Fruit fly (Drosophila melanogaster): ENCODE data around the gene hid.

The hid gene

DNA sequence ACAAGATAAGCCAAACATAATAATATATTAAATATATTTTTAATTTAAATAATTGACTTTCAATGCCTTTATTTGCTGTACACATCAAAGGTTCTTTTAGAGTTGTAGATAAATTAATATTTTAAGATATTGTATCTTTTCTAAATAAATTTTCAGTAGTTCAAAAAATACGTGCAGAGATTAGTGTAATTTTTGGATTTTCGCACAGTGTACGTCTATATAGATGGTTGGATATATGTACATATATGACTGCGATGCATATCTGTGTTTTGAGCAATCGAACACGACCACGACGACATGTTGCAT is 41.9 kb upstream of the hid start (continued):
- TF ChIP-seq CG14710 (tag; optimal IDR thresholded peaks at IDR 0.05) (peak; percentile 54), Hr3 (GFP tag; optimal IDR thresholded peaks at IDR 0.05) (peak; percentile 35), CG18619 (GFP tag; optimal IDR thresholded peaks at IDR 0.05) (no peak), Six4 (GFP tag; optimal IDR thresholded peaks at IDR 0.05) (no peak), Nf-YB (GFP tag; optimal IDR thresholded peaks at IDR 0.05) (peak; percentile 43), kay (GFP tag; optimal IDR thresholded peaks at IDR 0.05) (no peak), CG4360 (GFP tag; IDR thresholded peaks at IDR 0.05) (no peak), CG5953 (GFP tag; IDR thresholded peaks at IDR 0.05) (no peak), CG31365 (tag; optimal IDR thresholded peaks at IDR 0.05) (no peak), Blimp-1 (GFP tag; optimal IDR thresholded peaks at IDR 0.05) (peak; percentile 16), vfl (GFP tag; optimal IDR thresholded peaks at IDR 0.05) (no peak), emc (GFP tag; optimal IDR thresholded peaks at IDR 0.05) (no peak), CG2875 (GFP tag; optimal IDR thresholded peaks at IDR 0.05) (no peak), CG12104 (GFP tag; optimal IDR thresholded peaks at IDR 0.05) (no peak), CG9727 (GFP tag; optimal IDR thresholded peaks at IDR 0.05) (peak; percentile 5), NfI (GFP tag; optimal IDR thresholded peaks at IDR 0.05) (no peak), CG7786 (GFP tag; optimal IDR thresholded peaks at IDR 0.05) (no peak), CG31441 (GFP tag; IDR thresholded peaks at IDR 0.05) (peak; percentile 59), salm (tag; optimal IDR thresholded peaks at IDR 0.05) (no peak), zf30C (GFP tag; optimal IDR thresholded peaks at IDR 0.05) (peak; percentile 33), cwo (GFP tag; optimal IDR thresholded peaks at IDR 0.05) (no peak), ssp (GFP tag; IDR thresholded peaks at IDR 0.05) (no peak), HLH54F (GFP tag; optimal IDR thresholded peaks at IDR 0.05) (no peak), CG12659 (GFP tag; optimal IDR thresholded peaks at IDR 0.05) (peak; percentile 20), ham (GFP tag; IDR thresholded peaks at IDR 0.05) (no peak), nom (GFP tag; optimal IDR thresholded peaks at IDR 0.05) (no peak), CG11504 (tag; optimal IDR thresholded peaks at IDR 0.05) (peak; percentile 42), gsb (GFP tag; IDR thresholded peaks at IDR 0.05) (no peak), cas (GFP tag; IDR thresholded peaks at IDR 0.05) (no peak), CG4820 (GFP tag; optimal IDR thresholded peaks at IDR 0.05) (no peak), inv (GFP tag; IDR thresholded peaks at IDR 0.05; ENCODE audit: partially characterized antibody) (no peak), CG13296 (GFP tag; optimal IDR thresholded peaks at IDR 0.05) (no peak), Lim3 (GFP tag; IDR thresholded peaks at IDR 0.05) (no peak), gsb-n (tag; optimal IDR thresholded peaks at IDR 0.05) (peak; percentile 71), CG4282 (GFP tag; optimal IDR thresholded peaks at IDR 0.05) (no peak), CG16815 (GFP tag; optimal IDR thresholded peaks at IDR 0.05) (no peak), jigr1 (GFP tag; IDR thresholded peaks at IDR 0.05) (no peak), CG10979 (tag; optimal IDR thresholded peaks at IDR 0.05) (peak; percentile 78), fu2 (GFP tag; optimal IDR thresholded peaks at IDR 0.05) (no peak), Ets97D (GFP tag; optimal IDR thresholded peaks at IDR 0.05) (no peak), bigmax (GFP tag; optimal IDR thresholded peaks at IDR 0.05) (no peak), CG11560 (tag; IDR thresholded peaks at IDR 0.05) (no peak), Asciz (GFP tag; optimal IDR thresholded peaks at IDR 0.05) (no peak), CG2116 (GFP tag; optimal IDR thresholded peaks at IDR 0.05) (no peak), Sox102F (GFP tag; optimal IDR thresholded peaks at IDR 0.05) (peak; percentile 68), row (GFP tag; IDR thresholded peaks at IDR 0.05) (no peak), dimm (GFP tag; IDR thresholded peaks at IDR 0.05) (no peak), CG16813 (GFP tag; IDR thresholded peaks at IDR 0.05; ENCODE audit: partially characterized antibody) (no peak), CG8290 (GFP tag; optimal IDR thresholded peaks at IDR 0.05) (no peak), CG8290 (tag; optimal IDR thresholded peaks at IDR 0.05) (no peak), CG7987 (GFP tag; optimal IDR thresholded peaks at IDR 0.05) (no peak), CoRest (tag; optimal IDR thresholded peaks at IDR 0.05) (peak; percentile 71)

All from whole organism, embryonic.